Fruit fly (Drosophila melanogaster) whole organism, embryonic: ENCODE results near the gene lectin-24A.

Experiments used
- CG17912 ChIP-seq: fragments of 200-800 bp; sonication (Bioruptor generic); optimal IDR thresholded peaks from 2 replicates; lab custom pipeline; 2018; ENCODE audit warnings: missing biosample characterization, mild to moderate bottlenecking, missing genetic modification characterization
- CG30431 ChIP-seq: fragments of 200-800 bp; sonication (Bioruptor generic); optimal IDR thresholded peaks from 2 replicates; lab custom pipeline; 2017; ENCODE audit warnings: missing biosample characterization, missing genetic modification characterization
- CG32532 ChIP-seq: fragments of 200-800 bp; sonication (Bioruptor generic); IDR thresholded peaks from 2 replicates; pipeline ENCODE4 v1.3.6; 2022; ENCODE audit warnings: missing biosample characterization, missing genetic modification characterization
- CG8281 ChIP-seq: fragments of 200-800 bp; sonication (Bioruptor generic); optimal IDR thresholded peaks from 2 replicates; lab custom pipeline; 2018; ENCODE audit warnings: missing biosample characterization, mild to moderate bottlenecking, missing genetic modification characterization, moderate library complexity
- Dfd ChIP-seq, 2 experiments: fragments of >200 bp; optimal IDR thresholded peaks; 2 replicates each; lab custom pipeline; 2017; ENCODE audit warnings: missing biosample characterization in 2 of 2, missing genetic modification characterization in 2 of 2
- Hsf ChIP-seq: fragments of 200-800 bp; sonication (Bioruptor generic); optimal IDR thresholded peaks from 3 replicates; lab custom pipeline; 2016; ENCODE audit warnings: missing biosample characterization, missing genetic modification characterization
- danr ChIP-seq: fragments of 200-800 bp; sonication (Bioruptor generic); IDR thresholded peaks from 2 replicates; pipeline ENCODE4 v1.3.6; 2022; ENCODE audit warnings: missing biosample characterization, missing genetic modification characterization
- mld ChIP-seq: fragments of 200-800 bp; sonication (Bioruptor generic); IDR thresholded peaks from 3 replicates; pipeline ENCODE4 v1.3.6; 2022; ENCODE audit warnings: missing biosample characterization, missing genetic modification characterization; ENCODE audit not compliant: partially characterized antibody

- no peak for TF ChIP-seq CG8281 (tag; lab: Kevin White, UChicago)
- peak; percentile 7 for TF ChIP-seq Hsf (GFP tag; lab: Kevin White, UChicago)
- TF ChIP-seq Dfd (GFP tag; optimal IDR thresholded peaks at IDR 0.05; lab: Kevin White, UChicago) = no peak
- no peak for TF ChIP-seq CG30431 (GFP tag; lab: Kevin White, UChicago)
- TF ChIP-seq CG32532 (GFP tag; lab: Robert Waterston, UW) = peak; percentile 47; the same call in 1 of the 2 replicates
- TF ChIP-seq danr = no peak
- no peak for TF ChIP-seq mld
- no peak for TF ChIP-seq CG17912 (GFP tag; lab: Kevin White, UChicago)
Observed at dm6 chr2L:3754835-3755547, 37.4 kb upstream of the lectin-24A start.
